Worm (Caenorhabditis elegans) whole organism, L4 larva: ENCODE measurements around the gene rif-1.1.

Experiments used
- F37D6.2 ChIP-seq: sonication (generic microtip); optimal IDR thresholded peaks from 2 replicates; lab custom pipeline; 2016; ENCODE audit warnings: mild to moderate bottlenecking, missing genetic modification characterization, missing compliant biosample characterization
- F44E2.7 ChIP-seq: fragments of 200-800 bp; sonication (Bioruptor generic); IDR thresholded peaks from 2 replicates; pipeline ENCODE4 v2.1.2; 2022; ENCODE audit warnings: missing genetic modification characterization, missing compliant biosample characterization
- aha-1 ChIP-seq: fragments of 150-350 bp; peaks from one replicate; lab custom pipeline; 2014; ENCODE audit warnings: missing biosample characterization, missing genetic modification characterization
- arid-1 ChIP-seq: fragments of 200-800 bp; sonication (Bioruptor generic); conservative IDR thresholded peaks from 2 replicates; pipeline ENCODE4 v1.3.6; 2022; ENCODE audit warnings: missing genetic modification reagents, missing genetic modification characterization, missing compliant biosample characterization
- attf-4 ChIP-seq: sonication (generic microtip); optimal IDR thresholded peaks from 3 replicates; lab custom pipeline; 2017; ENCODE audit warnings: missing biosample characterization, missing genetic modification characterization
- ceh-28 ChIP-seq: fragments of 150-350 bp; optimal IDR thresholded peaks from 2 replicates; lab custom pipeline; 2014; ENCODE audit warnings: missing biosample characterization, missing genetic modification reagents, missing genetic modification characterization
- ceh-32 ChIP-seq: sonication (generic microtip); optimal IDR thresholded peaks from 2 replicates; lab custom pipeline; 2016; ENCODE audit warnings: mild to moderate bottlenecking, missing genetic modification characterization, missing compliant biosample characterization; ENCODE audit not compliant: poor library complexity
- daf-16 ChIP-seq, 3 experiments: sonication (generic microtip); optimal IDR thresholded peaks; 2 replicates each; lab custom pipeline; 2016 to 2017; ENCODE audit warnings: missing genetic modification characterization in 3 of 3, missing genetic modification reagents in 3 of 3, mild to moderate bottlenecking in 2 of 3, missing compliant biosample characterization in 2 of 3, missing biosample characterization in 1 of 3, moderate library complexity in 1 of 3
- dmd-6 ChIP-seq: fragments of 200-800 bp; sonication (Bioruptor generic); IDR thresholded peaks from 2 replicates; pipeline ENCODE4 v1.3.6; 2022; ENCODE audit warnings: missing genetic modification reagents, missing genetic modification characterization, missing compliant biosample characterization
- dmd-8 ChIP-seq: fragments of 200-800 bp; sonication (Bioruptor generic); IDR thresholded peaks from 2 replicates; pipeline ENCODE4 v1.3.6; 2022; ENCODE audit warnings: missing genetic modification characterization, missing compliant biosample characterization
- dpl-1 ChIP-seq: fragments of 150-350 bp; optimal IDR thresholded peaks from 2 replicates; lab custom pipeline; 2014; ENCODE audit warnings: missing biosample characterization, missing genetic modification reagents, missing genetic modification characterization
- duxl-1 ChIP-seq: sonication (generic microtip); optimal IDR thresholded peaks from 2 replicates; lab custom pipeline; 2016; ENCODE audit warnings: mild to moderate bottlenecking, missing genetic modification characterization, moderate library complexity, missing compliant biosample characterization; ENCODE audit not compliant: poor library complexity
- dve-1 ChIP-seq: sonication (generic microtip); optimal IDR thresholded peaks from 2 replicates; lab custom pipeline; 2017; ENCODE audit warnings: antibody characterized with exemption, mild to moderate bottlenecking, missing genetic modification characterization, missing compliant biosample characterization; ENCODE audit not compliant: insufficient read depth
- hif-1 ChIP-seq, 2 experiments: sonication (generic microtip); optimal IDR thresholded peaks; 2 replicates each; lab custom pipeline; 2016 to 2017; ENCODE audit warnings: missing compliant biosample characterization in 2 of 2, missing genetic modification characterization in 2 of 2, missing genetic modification reagents in 2 of 2, missing genotype in 2 of 2, mild to moderate bottlenecking in 1 of 2
- hlh-11 ChIP-seq: fragments of 200-800 bp; sonication (Bioruptor generic); optimal IDR thresholded peaks from 2 replicates; lab custom pipeline; 2018; ENCODE audit warnings: mild to moderate bottlenecking, missing genetic modification characterization, missing compliant biosample characterization
- jun-1 ChIP-seq: fragments of 150-350 bp; optimal IDR thresholded peaks from 2 replicates; lab custom pipeline; 2014; ENCODE audit warnings: missing biosample characterization, missing genetic modification reagents, missing genetic modification characterization
- lin-29 ChIP-seq: fragments of 200-800 bp; sonication (Bioruptor generic); IDR thresholded peaks from 2 replicates; pipeline ENCODE4 v1.3.6; 2022; ENCODE audit warnings: missing genetic modification reagents, missing genetic modification characterization, missing compliant biosample characterization
- mdt-29 ChIP-seq: fragments of 200-800 bp; sonication (Bioruptor generic); IDR thresholded peaks from 2 replicates; pipeline ENCODE4 v1.3.6; 2022; ENCODE audit warnings: missing genetic modification reagents, missing genetic modification characterization, missing compliant biosample characterization
- mxl-3 ChIP-seq: fragments of 200-800 bp; sonication (Bioruptor generic); optimal IDR thresholded peaks from 2 replicates; lab custom pipeline; 2018; ENCODE audit warnings: mild to moderate bottlenecking, missing genetic modification characterization, missing compliant biosample characterization
- nhr-10 ChIP-seq: fragments of 150-350 bp; optimal IDR thresholded peaks from 2 replicates; lab custom pipeline; 2014; ENCODE audit warnings: missing biosample characterization, missing genetic modification characterization
- nhr-25 ChIP-seq: sonication (generic microtip); optimal IDR thresholded peaks from 2 replicates; lab custom pipeline; 2017; ENCODE audit warnings: missing genetic modification characterization, mild to moderate bottlenecking, missing compliant biosample characterization, antibody characterized with exemption, moderate library complexity, borderline replicate concordance; ENCODE audit not compliant: insufficient read depth
- nhr-28 ChIP-seq: fragments of 150-350 bp; optimal IDR thresholded peaks from 2 replicates; lab custom pipeline; 2014; ENCODE audit warnings: missing biosample characterization, missing genetic modification characterization
- nhr-41 ChIP-seq: fragments of 200-800 bp; sonication (Bioruptor generic); IDR thresholded peaks from 2 replicates; pipeline ENCODE4 v1.3.6; 2022; ENCODE audit warnings: missing genetic modification reagents, missing genetic modification characterization, missing compliant biosample characterization
- nhr-76 ChIP-seq: fragments of 150-350 bp; optimal IDR thresholded peaks from 2 replicates; lab custom pipeline; 2014; ENCODE audit warnings: missing biosample characterization, missing genetic modification characterization
- nhr-77 ChIP-seq: fragments of 150-350 bp; optimal IDR thresholded peaks from 2 replicates; lab custom pipeline; 2014; ENCODE audit warnings: missing biosample characterization, missing genetic modification characterization
- php-3 ChIP-seq: fragments of 200-800 bp; sonication (Bioruptor generic); IDR thresholded peaks from 2 replicates; pipeline ENCODE4 v1.3.6; 2022; ENCODE audit warnings: missing genetic modification reagents, missing genetic modification characterization, missing compliant biosample characterization
- pqm-1 ChIP-seq: sonication (generic microtip); optimal IDR thresholded peaks from 2 replicates; lab custom pipeline; 2017; ENCODE audit warnings: missing biosample characterization, missing genetic modification characterization
- saeg-2 ChIP-seq: fragments of 200-800 bp; sonication (Bioruptor generic); IDR thresholded peaks from 2 replicates; pipeline ENCODE4 v1.3.6; 2022; ENCODE audit warnings: missing genetic modification reagents, missing genetic modification characterization, missing compliant biosample characterization
- sdz-12 ChIP-seq: fragments of 200-800 bp; sonication (Bioruptor generic); optimal IDR thresholded peaks from 2 replicates; lab custom pipeline; 2018; ENCODE audit warnings: mild to moderate bottlenecking, missing genetic modification characterization, missing compliant biosample characterization
- skn-1 ChIP-seq: fragments of 150-350 bp; optimal IDR thresholded peaks from 2 replicates; lab custom pipeline; 2014; ENCODE audit warnings: missing biosample characterization, missing genetic modification characterization
- snpc-1.2 ChIP-seq: fragments of 200-800 bp; sonication (Bioruptor generic); IDR thresholded peaks from 2 replicates; pipeline ENCODE4 v1.3.6; 2022; ENCODE audit warnings: missing genetic modification reagents, missing genetic modification characterization, missing compliant biosample characterization
- spr-3 ChIP-seq: fragments of 200-800 bp; sonication (Bioruptor generic); optimal IDR thresholded peaks from 2 replicates; lab custom pipeline; 2018; ENCODE audit warnings: mild to moderate bottlenecking, missing genetic modification characterization, missing compliant biosample characterization
- unc-62 ChIP-seq, 3 experiments: fragments of 150-350 bp in 1 of 3; sonication (generic microtip); optimal IDR thresholded peaks in 2 of 3; peaks in 1 of 3; 1 replicate in 1 of 3; 2 replicates in 2 of 3; lab custom pipeline; 2014 to 2017; ENCODE audit warnings: missing biosample characterization in 3 of 3, missing genetic modification characterization in 3 of 3, missing genetic modification reagents in 3 of 3, missing genotype in 1 of 3
- zfp-2 ChIP-seq: sonication (generic microtip); optimal IDR thresholded peaks from 2 replicates; lab custom pipeline; 2016; ENCODE audit warnings: mild to moderate bottlenecking, missing genetic modification characterization, missing compliant biosample characterization

rif-1.1 gene

ce11 chrIV:17467825-17468224 is 6.8 kb upstream of the rif-1.1 start:
- TF ChIP-seq dpl-1 (no peak), aha-1 (tag; lab: Kevin White, UChicago) (peak; percentile 71), pqm-1 (tag; lab: Kevin White, UChicago) (no peak), nhr-25 (tag; lab: Kevin White, UChicago) (no peak), jun-1 (tag; lab: Kevin White, UChicago) (no peak)

ce11 chrIV:17467325-17467724 is 6.3 kb upstream of the rif-1.1 start, which contains the start of gene elo-2:
TSS of gene elo-2 (minus strand) at chrIV:17467408.
- TF ChIP-seq nhr-25 (tag; lab: Kevin White, UChicago) (no peak), ceh-32 (tag; lab: Kevin White, UChicago) (no peak), ceh-28 (tag; lab: Kevin White, UChicago) (no peak), F37D6.2 (tag; lab: Kevin White, UChicago) (no peak), aha-1 (tag; lab: Kevin White, UChicago) (peak; percentile 91), nhr-76 (tag; lab: Kevin White, UChicago) (no peak), daf-16 (GFP tag; optimal IDR thresholded peaks at IDR 0.05; lab: Kevin White, UChicago) (no peak), daf-16 (tag; optimal IDR thresholded peaks at IDR 0.05; lab: Kevin White, UChicago) (peak; percentile 53), sdz-12 (no peak), nhr-41 (no peak), skn-1 (no peak), dmd-8 (GFP tag; lab: Robert Waterston, UW) (no peak), hlh-11 (peak; percentile 66), dve-1 (tag; lab: Kevin White, UChicago) (peak; percentile 65), nhr-10 (tag; lab: Kevin White, UChicago) (no peak), snpc-1.2 (no peak), zfp-2 (no peak), spr-3 (GFP tag; lab: Kevin White, UChicago) (no peak), saeg-2 (GFP tag; lab: Robert Waterston, UW) (no peak), php-3 (GFP tag; lab: Robert Waterston, UW) (peak; percentile 65; the same call in 1 of the 2 replicates), dmd-6 (GFP tag; lab: Robert Waterston, UW) (peak; percentile 72), nhr-77 (peak; percentile 7), nhr-28 (peak; percentile 62), lin-29 (no peak), duxl-1 (tag; lab: Kevin White, UChicago) (no peak), F44E2.7 (GFP tag; lab: Robert Waterston, UW) (no peak), pqm-1 (tag; lab: Kevin White, UChicago) (peak; percentile 24)

ce11 chrIV:17465886-17466285 is 4.8 kb upstream of the rif-1.1 start, which contains the start of gene F11E6.6:
TSS of gene F11E6.6 (minus strand) at chrIV:17465986.
- 0 out of 2 replicates have a peak, but pooled peaks have one; percentile 8 for TF ChIP-seq dmd-6 (GFP tag; lab: Robert Waterston, UW)
- TF ChIP-seq pqm-1 (tag; lab: Kevin White, UChicago) = peak; percentile 46
- no peak for TF ChIP-seq hif-1 (tag; optimal IDR thresholded peaks at IDR 0.05; lab: Kevin White, UChicago)
- TF ChIP-seq nhr-77 = peak; percentile 23
- TF ChIP-seq attf-4 (tag; lab: Kevin White, UChicago) = no peak
- no peak for TF ChIP-seq arid-1 (GFP tag; lab: Robert Waterston, UW)
- TF ChIP-seq daf-16 (GFP tag; optimal IDR thresholded peaks at IDR 0.05; lab: Kevin White, UChicago) = no peak
- TF ChIP-seq daf-16 (tag; optimal IDR thresholded peaks at IDR 0.05; lab: Kevin White, UChicago) = peak; percentile 23
- no peak for TF ChIP-seq mxl-3

ce11 chrIV:17463108-17463608 is 2.1 kb upstream of the rif-1.1 start, which contains the start of gene F11E6.10:
TSS of gene F11E6.10 (minus strand) at chrIV:17463158.
- no peak for TF ChIP-seq unc-62 (GFP tag; optimal IDR thresholded peaks at IDR 0.05 in 1 of 2; lab: Kevin White, UChicago)
- no peak for TF ChIP-seq unc-62 (tag; optimal IDR thresholded peaks at IDR 0.05; lab: Kevin White, UChicago)
- TF ChIP-seq snpc-1.2 = no peak
- no peak for TF ChIP-seq mdt-29 (GFP tag; lab: Robert Waterston, UW)
